Worm (Caenorhabditis elegans) whole organism, late embryonic: ENCODE results near the gene T19E7.6.

ENCODE experiments used
- C08G9.2 ChIP-seq: sonication (generic microtip); optimal IDR thresholded peaks from 2 replicates; lab custom pipeline; 2016; ENCODE audit warnings: mild to moderate bottlenecking, missing genetic modification characterization, moderate library complexity, missing compliant biosample characterization
- K02D7.2 ChIP-seq: sonication (generic microtip); optimal IDR thresholded peaks from 2 replicates; lab custom pipeline; 2017; ENCODE audit warnings: mild to moderate bottlenecking, missing genetic modification characterization, missing compliant biosample characterization
- K09A11.1 ChIP-seq: sonication (generic microtip); optimal IDR thresholded peaks from 2 replicates; lab custom pipeline; 2017; ENCODE audit warnings: antibody characterized with exemption, mild to moderate bottlenecking, missing genetic modification characterization, missing compliant biosample characterization; ENCODE audit not compliant: insufficient read depth
- ceh-14 ChIP-seq: sonication (generic microtip); optimal IDR thresholded peaks from 2 replicates; lab custom pipeline; 2016; ENCODE audit warnings: missing genotype, missing genetic modification characterization, missing compliant biosample characterization
- ceh-19 ChIP-seq: fragments of 200-800 bp; sonication (Bioruptor generic); optimal IDR thresholded peaks from 2 replicates; lab custom pipeline; 2018; ENCODE audit warnings: mild to moderate bottlenecking, missing genetic modification characterization, missing compliant biosample characterization
- ceh-22 ChIP-seq: sonication (generic microtip); optimal IDR thresholded peaks from 2 replicates; lab custom pipeline; 2017; ENCODE audit warnings: missing biosample characterization, missing genetic modification characterization
- ceh-30 ChIP-seq: fragments of 150-350 bp; optimal IDR thresholded peaks from 2 replicates; lab custom pipeline; 2014; ENCODE audit warnings: missing biosample characterization, missing genetic modification characterization
- ceh-31 ChIP-seq: sonication (generic microtip); optimal IDR thresholded peaks from 2 replicates; lab custom pipeline; 2016; ENCODE audit warnings: missing genetic modification characterization, missing compliant biosample characterization
- ceh-34 ChIP-seq: sonication (generic microtip); optimal IDR thresholded peaks from 2 replicates; lab custom pipeline; 2016; ENCODE audit warnings: mild to moderate bottlenecking, missing genetic modification characterization, missing compliant biosample characterization
- ceh-6 ChIP-seq: fragments of 200-800 bp; sonication (Bioruptor generic); optimal IDR thresholded peaks from 2 replicates; lab custom pipeline; 2018; ENCODE audit warnings: mild to moderate bottlenecking, missing genetic modification characterization, missing compliant biosample characterization
- ceh-9 ChIP-seq: sonication (generic microtip); optimal IDR thresholded peaks from 2 replicates; lab custom pipeline; 2016; ENCODE audit warnings: mild to moderate bottlenecking, missing genetic modification characterization, inconsistent platforms, missing compliant biosample characterization
- che-1 ChIP-seq: sonication (generic microtip); optimal IDR thresholded peaks from 2 replicates; lab custom pipeline; 2016; ENCODE audit warnings: mild to moderate bottlenecking, missing genetic modification characterization, missing compliant biosample characterization
- dmd-4 ChIP-seq: sonication (generic microtip); optimal IDR thresholded peaks from 2 replicates; lab custom pipeline; 2016; ENCODE audit warnings: borderline replicate concordance, missing genetic modification characterization, missing compliant biosample characterization
- fkh-6 ChIP-seq: sonication (generic microtip); optimal IDR thresholded peaks from 2 replicates; lab custom pipeline; 2016; ENCODE audit warnings: missing genetic modification characterization, missing compliant biosample characterization
- hlh-15 ChIP-seq: sonication (generic microtip); optimal IDR thresholded peaks from 2 replicates; lab custom pipeline; 2016; ENCODE audit warnings: missing genetic modification characterization, missing compliant biosample characterization
- hlh-6 ChIP-seq: sonication (generic microtip); optimal IDR thresholded peaks from 2 replicates; lab custom pipeline; 2016; ENCODE audit warnings: missing genotype, missing genetic modification characterization, missing compliant biosample characterization
- hlh-8 ChIP-seq: sonication (generic microtip); optimal IDR thresholded peaks from 2 replicates; lab custom pipeline; 2016; ENCODE audit warnings: missing genotype, missing genetic modification characterization, missing compliant biosample characterization
- lim-6 ChIP-seq: sonication (generic microtip); optimal IDR thresholded peaks from 2 replicates; lab custom pipeline; 2016; ENCODE audit warnings: missing genetic modification characterization, missing compliant biosample characterization
- lin-11 ChIP-seq: fragments of 200-800 bp; sonication (Bioruptor generic); optimal IDR thresholded peaks from 2 replicates; lab custom pipeline; 2018; ENCODE audit warnings: mild to moderate bottlenecking, missing genetic modification characterization, missing compliant biosample characterization
- madf-2 ChIP-seq: sonication (generic microtip); optimal IDR thresholded peaks from 2 replicates; lab custom pipeline; 2017; ENCODE audit warnings: missing genetic modification characterization, missing compliant biosample characterization
- mec-3 ChIP-seq: sonication (generic microtip); optimal IDR thresholded peaks from 2 replicates; lab custom pipeline; 2016; ENCODE audit warnings: borderline replicate concordance, missing genetic modification characterization, missing compliant biosample characterization
- nfya-1 ChIP-seq: sonication (generic microtip); optimal IDR thresholded peaks from 2 replicates; lab custom pipeline; 2017; ENCODE audit warnings: missing genetic modification characterization, mild to moderate bottlenecking, missing compliant biosample characterization, antibody characterized with exemption, moderate library complexity
- nhr-11 ChIP-seq: fragments of 150-350 bp; optimal IDR thresholded peaks from 2 replicates; lab custom pipeline; 2014; ENCODE audit warnings: missing biosample characterization, missing genetic modification characterization
- nhr-232 ChIP-seq: sonication (generic microtip); optimal IDR thresholded peaks from 2 replicates; lab custom pipeline; 2016; ENCODE audit warnings: missing genetic modification characterization, missing compliant biosample characterization
- npax-4 ChIP-seq: sonication (generic microtip); optimal IDR thresholded peaks from 2 replicates; lab custom pipeline; 2016; ENCODE audit warnings: missing genetic modification characterization, missing compliant biosample characterization
- odd-2 ChIP-seq: sonication (generic microtip); optimal IDR thresholded peaks from 2 replicates; lab custom pipeline; 2017; ENCODE audit warnings: antibody characterized with exemption, mild to moderate bottlenecking, missing genetic modification characterization, missing compliant biosample characterization
- pag-3 ChIP-seq: sonication (generic microtip); optimal IDR thresholded peaks from 2 replicates; lab custom pipeline; 2016; ENCODE audit warnings: missing compliant biosample characterization, missing genetic modification characterization, borderline replicate concordance
- pat-9 ChIP-seq: fragments of 200-800 bp; sonication (Bioruptor generic); optimal IDR thresholded peaks from 2 replicates; lab custom pipeline; 2018; ENCODE audit warnings: mild to moderate bottlenecking, missing genetic modification characterization, moderate library complexity, missing compliant biosample characterization
- pha-2 ChIP-seq: sonication (generic microtip); optimal IDR thresholded peaks from 2 replicates; lab custom pipeline; 2017; ENCODE audit warnings: mild to moderate bottlenecking, missing genetic modification characterization, missing compliant biosample characterization
- pha-4 ChIP-seq: fragments of 150-350 bp; optimal IDR thresholded peaks from 2 replicates; lab custom pipeline; 2018; ENCODE audit warnings: missing biosample characterization, missing genetic modification reagents, missing genetic modification characterization
- sdc-2 ChIP-seq: sonication (generic microtip); optimal IDR thresholded peaks from 2 replicates; lab custom pipeline; 2016; ENCODE audit warnings: missing genotype, missing genetic modification characterization, missing compliant biosample characterization
- tbx-7 ChIP-seq: sonication (generic microtip); optimal IDR thresholded peaks from 2 replicates; lab custom pipeline; 2016; ENCODE audit warnings: missing genotype, missing genetic modification characterization, missing compliant biosample characterization
- unc-42 ChIP-seq: sonication (generic microtip); optimal IDR thresholded peaks from 2 replicates; lab custom pipeline; 2016; ENCODE audit warnings: missing genotype, missing genetic modification characterization, missing compliant biosample characterization
- unc-55 ChIP-seq: sonication (generic microtip); optimal IDR thresholded peaks from 2 replicates; lab custom pipeline; 2017; ENCODE audit warnings: missing biosample characterization, missing genetic modification reagents, missing genetic modification characterization
- unc-86 ChIP-seq: sonication (generic microtip); optimal IDR thresholded peaks from 2 replicates; lab custom pipeline; 2016; ENCODE audit warnings: missing genetic modification characterization, missing compliant biosample characterization
- ztf-16 ChIP-seq: sonication (generic microtip); optimal IDR thresholded peaks from 2 replicates; lab custom pipeline; 2017; ENCODE audit warnings: missing genetic modification characterization, missing compliant biosample characterization

The T19E7.6 gene

DNA sequence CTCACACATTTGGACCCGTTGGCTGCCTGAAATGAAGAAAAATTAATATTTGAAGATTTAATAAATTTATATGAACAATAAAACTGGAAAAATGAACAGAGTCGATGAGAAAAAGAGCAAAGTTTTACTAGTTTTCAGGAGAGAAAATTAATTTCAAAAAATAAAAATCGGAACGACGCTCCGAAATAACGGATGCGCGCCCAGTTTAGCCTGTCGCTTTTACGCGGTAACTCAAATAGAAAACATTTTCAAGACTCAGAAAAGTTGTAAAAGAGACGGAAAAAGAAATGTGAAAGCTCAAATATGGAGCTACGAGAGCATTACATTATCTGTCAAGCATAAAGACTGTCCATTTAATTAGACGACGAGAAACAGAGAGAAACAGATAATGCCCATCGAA lies 34.1 kb upstream of the T19E7.6 start, which contains the start of the genes C55C3.73 and perm-5:
Gene C55C3.73, minus strand, starts transcription at position 9 of the 400 bp plus-strand sequence.
Gene perm-5, minus strand, starts transcription at position 26 of the 400 bp plus-strand sequence.
- TF ChIP-seq pag-3 (tag; lab: Kevin White, UChicago) (no peak), fkh-6 (tag; lab: Kevin White, UChicago) (no peak), mec-3 (tag; lab: Kevin White, UChicago) (no peak), pha-2 (tag; lab: Kevin White, UChicago) (no peak), sdc-2 (tag; lab: Kevin White, UChicago) (no peak), ceh-14 (tag; lab: Kevin White, UChicago) (no peak), ceh-19 (GFP tag; lab: Kevin White, UChicago) (no peak), nhr-11 (no peak), ceh-34 (tag; lab: Kevin White, UChicago) (no peak), npax-4 (tag; lab: Kevin White, UChicago) (no peak), lin-11 (no peak), ceh-22 (tag; lab: Kevin White, UChicago) (no peak), tbx-7 (tag; lab: Kevin White, UChicago) (no peak), che-1 (no peak), ceh-30 (tag; lab: Kevin White, UChicago) (no peak), hlh-8 (tag; lab: Kevin White, UChicago) (no peak), ceh-6 (GFP tag; lab: Kevin White, UChicago) (no peak), nfya-1 (tag; lab: Kevin White, UChicago) (no peak), unc-42 (tag; lab: Kevin White, UChicago) (no peak), pha-4 (tag; lab: Kevin White, UChicago) (no peak)

- TF ChIP-seq C08G9.2 (tag; lab: Kevin White, UChicago), result no peak
- no peak for TF ChIP-seq nhr-232 (tag; lab: Kevin White, UChicago)
- no peak for TF ChIP-seq hlh-15 (tag; lab: Kevin White, UChicago)
- no peak for TF ChIP-seq hlh-6 (tag; lab: Kevin White, UChicago)
- no peak for TF ChIP-seq unc-42 (tag; lab: Kevin White, UChicago)
- TF ChIP-seq unc-86 (tag; lab: Kevin White, UChicago), result no peak
- TF ChIP-seq pat-9 (tag; lab: Kevin White, UChicago), result no peak
- TF ChIP-seq, all 69 proteins: peak for 0
Measured at ce11 chrIV:5701646-5702045, 32.3 kb upstream of the T19E7.6 start.

DNA sequence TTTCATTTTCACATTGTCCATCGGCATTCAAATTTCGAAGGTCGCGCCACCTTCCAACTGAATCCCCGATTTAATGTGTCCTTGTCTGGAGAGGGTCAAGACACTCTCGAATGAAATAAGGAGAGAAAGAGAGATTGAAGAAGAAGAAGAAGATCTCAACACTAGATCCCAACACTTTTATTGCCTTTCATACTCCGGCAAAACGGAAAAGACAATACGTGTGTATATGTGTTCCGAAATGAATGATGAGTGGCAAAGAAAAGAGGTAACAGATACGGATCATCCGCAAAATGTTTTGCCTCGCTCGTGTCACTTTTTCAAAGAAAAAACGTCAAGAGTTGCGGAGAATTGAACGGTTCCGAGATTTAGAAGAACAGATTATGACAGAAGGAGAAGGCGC lies 31.1 kb upstream of the T19E7.6 start:
- peak; percentile 3 for TF ChIP-seq unc-55 (GFP tag; lab: Kevin White, UChicago)
- no peak for TF ChIP-seq dmd-4

DNA sequence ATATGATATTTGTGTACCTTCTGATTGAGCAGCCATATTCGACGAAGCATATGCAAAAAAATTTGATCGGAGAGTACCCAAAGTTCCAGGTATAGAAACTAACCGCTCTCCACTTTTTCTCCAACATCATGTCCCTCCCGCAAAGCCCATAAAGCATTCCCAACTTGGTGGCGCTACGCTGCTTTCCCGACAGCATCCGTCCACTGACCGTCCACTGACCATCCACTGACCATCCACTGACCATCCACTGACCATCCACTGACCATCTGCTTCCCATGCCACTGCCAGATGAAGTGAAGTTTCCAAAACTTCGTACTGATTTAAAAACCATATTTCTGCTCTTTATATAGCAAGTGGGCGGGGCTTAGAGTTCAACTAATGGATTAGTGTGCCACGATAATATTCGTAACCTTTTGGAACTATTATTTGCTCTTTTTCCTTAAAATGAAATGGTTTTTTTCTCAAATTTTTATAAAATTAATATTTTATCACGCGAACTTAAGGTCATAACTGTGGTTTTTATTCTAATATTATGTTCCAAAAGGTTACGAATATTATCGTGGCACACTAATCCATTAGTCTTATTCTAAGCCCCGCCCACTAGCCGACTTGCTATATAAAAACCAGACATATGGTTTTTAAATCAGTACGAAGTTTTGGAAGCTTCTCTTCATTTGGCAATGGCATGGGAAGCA lies 21.2 kb upstream of the T19E7.6 start, which contains the start of gene C55C3.8:
Gene C55C3.8, plus strand, starts transcription at position 645 of the 695 bp plus-strand sequence.
- no peak for TF ChIP-seq unc-55 (GFP tag; lab: Kevin White, UChicago)
- TF ChIP-seq hlh-8 (tag; lab: Kevin White, UChicago), result no peak
- no peak for TF ChIP-seq ceh-34 (tag; lab: Kevin White, UChicago)
- TF ChIP-seq ceh-6 (GFP tag; lab: Kevin White, UChicago), result no peak
- TF ChIP-seq odd-2, result no peak
- TF ChIP-seq ztf-16 (tag; lab: Kevin White, UChicago), result no peak
- no peak for TF ChIP-seq ceh-31 (tag; lab: Kevin White, UChicago)
- no peak for TF ChIP-seq unc-86 (tag; lab: Kevin White, UChicago)
- TF ChIP-seq ceh-9 (tag; lab: Kevin White, UChicago), result no peak
- TF ChIP-seq pha-4 (tag; lab: Kevin White, UChicago), result no peak
- no peak for TF ChIP-seq lin-11
- no peak for TF ChIP-seq ceh-19 (GFP tag; lab: Kevin White, UChicago)
- no peak for TF ChIP-seq lim-6
- TF ChIP-seq K02D7.2, result no peak
- no peak for TF ChIP-seq unc-42 (tag; lab: Kevin White, UChicago)
- no peak for TF ChIP-seq ceh-22 (tag; lab: Kevin White, UChicago)
- no peak for TF ChIP-seq K09A11.1 (tag; lab: Kevin White, UChicago)
- no peak for TF ChIP-seq madf-2 (tag; lab: Kevin White, UChicago)
